Worm (Caenorhabditis elegans) whole organism, L4 larva: ENCODE data around the gene vps-2.

ENCODE experiments used
- ZK546.5 ChIP-seq, 2 experiments: sonication (generic microtip); optimal IDR thresholded peaks; 2 replicates each; lab custom pipeline; 2017; ENCODE audit warnings: missing biosample characterization in 2 of 2, missing genetic modification characterization in 2 of 2
- daf-12 ChIP-seq: fragments of 150-350 bp; optimal IDR thresholded peaks from 2 replicates; lab custom pipeline; 2014; ENCODE audit warnings: missing biosample characterization, missing genetic modification reagents, missing genetic modification characterization
- dmd-8 ChIP-seq: fragments of 200-800 bp; sonication (Bioruptor generic); IDR thresholded peaks from 2 replicates; pipeline ENCODE4 v1.3.6; 2022; ENCODE audit warnings: missing genetic modification characterization, missing compliant biosample characterization
- dpl-1 ChIP-seq: fragments of 150-350 bp; optimal IDR thresholded peaks from 2 replicates; lab custom pipeline; 2014; ENCODE audit warnings: missing biosample characterization, missing genetic modification reagents, missing genetic modification characterization
- fkh-10 ChIP-seq: fragments of 150-350 bp; optimal IDR thresholded peaks from 2 replicates; lab custom pipeline; 2014; ENCODE audit warnings: missing biosample characterization, missing genetic modification reagents, missing genetic modification characterization
- mxl-2 ChIP-seq: fragments of 200-800 bp; sonication (Bioruptor generic); conservative IDR thresholded peaks from 2 replicates; pipeline ENCODE4 v1.3.6; 2022; ENCODE audit warnings: missing genetic modification reagents, missing genetic modification characterization, missing compliant biosample characterization
- nhr-11 ChIP-seq: fragments of 150-350 bp; optimal IDR thresholded peaks from 2 replicates; lab custom pipeline; 2014; ENCODE audit warnings: missing biosample characterization, missing genetic modification characterization
- nhr-28 ChIP-seq: fragments of 150-350 bp; optimal IDR thresholded peaks from 2 replicates; lab custom pipeline; 2014; ENCODE audit warnings: missing biosample characterization, missing genetic modification characterization
- nhr-6 ChIP-seq: fragments of 150-350 bp; optimal IDR thresholded peaks from 2 replicates; lab custom pipeline; 2014; ENCODE audit warnings: missing biosample characterization, missing genetic modification characterization
- pqm-1 ChIP-seq: sonication (generic microtip); optimal IDR thresholded peaks from 2 replicates; lab custom pipeline; 2017; ENCODE audit warnings: missing biosample characterization, missing genetic modification characterization
- spr-3 ChIP-seq: fragments of 200-800 bp; sonication (Bioruptor generic); optimal IDR thresholded peaks from 2 replicates; lab custom pipeline; 2018; ENCODE audit warnings: mild to moderate bottlenecking, missing genetic modification characterization, missing compliant biosample characterization
- unc-39 ChIP-seq: sonication (generic microtip); optimal IDR thresholded peaks from 2 replicates; lab custom pipeline; 2017; ENCODE audit warnings: missing biosample characterization, missing genetic modification characterization
- unc-62 ChIP-seq, 3 experiments: fragments of 150-350 bp in 1 of 3; sonication (generic microtip); optimal IDR thresholded peaks in 2 of 3; peaks in 1 of 3; 1 replicate in 1 of 3; 2 replicates in 2 of 3; lab custom pipeline; 2014 to 2017; ENCODE audit warnings: missing biosample characterization in 3 of 3, missing genetic modification characterization in 3 of 3, missing genetic modification reagents in 3 of 3, missing genotype in 1 of 3
- zip-11 ChIP-seq: fragments of 200-800 bp; sonication (Bioruptor generic); IDR thresholded peaks from 2 replicates; pipeline ENCODE4 v1.3.6; 2022; ENCODE audit warnings: missing genetic modification characterization, missing compliant biosample characterization

- TF ChIP-seq spr-3 (no peak), dmd-8 (GFP tag; lab: Robert Waterston, UW) (no peak), nhr-28 (tag; lab: Kevin White, UChicago) (no peak), fkh-10 (GFP tag; lab: Kevin White, UChicago) (no peak), daf-12 (no peak), pqm-1 (tag; lab: Kevin White, UChicago) (no peak), unc-62 (GFP tag; optimal IDR thresholded peaks at IDR 0.05 in 1 of 2; lab: Kevin White, UChicago) (no peak), unc-62 (tag; optimal IDR thresholded peaks at IDR 0.05; lab: Kevin White, UChicago) (no peak), mxl-2 (GFP tag; lab: Robert Waterston, UW) (no peak), nhr-11 (tag; lab: Kevin White, UChicago) (no peak), unc-39 (tag; lab: Kevin White, UChicago) (no peak), zip-11 (GFP tag; lab: Robert Waterston, UW) (no peak), ZK546.5 (tag; optimal IDR thresholded peaks at IDR 0.05; lab: Kevin White, UChicago) (no peak), dpl-1 (GFP tag; lab: Kevin White, UChicago) (no peak), nhr-6 (tag; lab: Kevin White, UChicago) (no peak)
These were observed 45.2 kb upstream of the vps-2 start for ce11 chrII:12813253-12813652.
